Worm (Caenorhabditis elegans): Measurements from ENCODE around the gene dsc-4.

Gene dsc-4

ce11 chrIV:322497-322896 is 2.2 kb upstream of the dsc-4 start, which contains the start of gene grl-26 (continued):
- no peak for TF ChIP-seq ceh-30 (tag; optimal IDR thresholded peaks at IDR 0.05)
- no peak for TF ChIP-seq unc-3 (GFP tag; conservative IDR thresholded peaks at IDR 0.05)
- TF ChIP-seq unc-3 (tag; optimal IDR thresholded peaks at IDR 0.05): no peak
- no peak for TF ChIP-seq pag-3 (tag; optimal IDR thresholded peaks at IDR 0.05; ENCODE audit: borderline replicate concordance)
- TF ChIP-seq ceh-45 (GFP tag; IDR thresholded peaks at IDR 0.05): no peak
- TF ChIP-seq ceh-19 (GFP tag; optimal IDR thresholded peaks at IDR 0.05): peak; percentile 76
- TF ChIP-seq ztf-16 (tag; optimal IDR thresholded peaks at IDR 0.05): peak; percentile 52
- peak; percentile 61 for TF ChIP-seq T23F11.4 (GFP tag; optimal IDR thresholded peaks at IDR 0.05)
- TF ChIP-seq gmeb-2 (tag; optimal IDR thresholded peaks at IDR 0.05): peak; percentile 63
- no peak for TF ChIP-seq sox-2 (GFP tag; IDR thresholded peaks at IDR 0.05)
- TF ChIP-seq Y22D7AL.16 (tag; optimal IDR thresholded peaks at IDR 0.05): peak; percentile 41
- no peak for TF ChIP-seq ahr-1 (tag; optimal IDR thresholded peaks at IDR 0.05)
- peak; percentile 37 for TF ChIP-seq fkh-10 (GFP tag; optimal IDR thresholded peaks at IDR 0.05)
- peak; percentile 55 for TF ChIP-seq pat-9 (tag; optimal IDR thresholded peaks at IDR 0.05)
- TF ChIP-seq odd-2 (tag; optimal IDR thresholded peaks at IDR 0.05): no peak
- TF ChIP-seq tbx-2 (tag; optimal IDR thresholded peaks at IDR 0.05): peak; percentile 52
- peak; percentile 26 for TF ChIP-seq hlh-15 (tag; optimal IDR thresholded peaks at IDR 0.05)
- TF ChIP-seq dve-1 (tag; optimal IDR thresholded peaks at IDR 0.05): peak; percentile 49
- TF ChIP-seq elt-4 (tag; optimal IDR thresholded peaks at IDR 0.05): no peak
- no peak for TF ChIP-seq hlh-8 (tag; optimal IDR thresholded peaks at IDR 0.05)
- peak; percentile 62 for TF ChIP-seq hlh-30 (tag; optimal IDR thresholded peaks at IDR 0.05; ENCODE audit: insufficient read depth)
- no peak for TF ChIP-seq pha-2 (tag; optimal IDR thresholded peaks at IDR 0.05)
- TF ChIP-seq K09A11.1 (tag; optimal IDR thresholded peaks at IDR 0.05; ENCODE audit: insufficient read depth): no peak
- TF ChIP-seq pqm-1 (tag; optimal IDR thresholded peaks at IDR 0.05): no peak
- peak; percentile 35 for TF ChIP-seq ceh-34 (tag; optimal IDR thresholded peaks at IDR 0.05)
- no peak for TF ChIP-seq pros-1 (tag; optimal IDR thresholded peaks at IDR 0.05)
- TF ChIP-seq ttx-3 (tag; optimal IDR thresholded peaks at IDR 0.05): peak; percentile 3
- peak; percentile 88 for TF ChIP-seq K02D7.2 (tag; optimal IDR thresholded peaks at IDR 0.05)
- peak; percentile 44 for TF ChIP-seq madf-2 (tag; optimal IDR thresholded peaks at IDR 0.05)
- TF ChIP-seq C38D4.7 (GFP tag; optimal IDR thresholded peaks at IDR 0.05): peak; percentile 53
- TF ChIP-seq ama-1 (optimal IDR thresholded peaks at IDR 0.05): no peak
- no peak for TF ChIP-seq nhr-11 (tag; optimal IDR thresholded peaks at IDR 0.05)
- TF ChIP-seq ceh-6 (GFP tag; optimal IDR thresholded peaks at IDR 0.05): peak; percentile 57
- no peak for TF ChIP-seq mec-3 (tag; optimal IDR thresholded peaks at IDR 0.05; ENCODE audit: borderline replicate concordance)
- no peak for TF ChIP-seq zip-5 (tag; optimal IDR thresholded peaks at IDR 0.05)
- peak; percentile 30 for TF ChIP-seq fax-1 (tag; optimal IDR thresholded peaks at IDR 0.05)
- peak; percentile 38 for TF ChIP-seq hlh-13 (GFP tag; optimal IDR thresholded peaks at IDR 0.05)
- peak; percentile 30 for TF ChIP-seq ceh-2 (tag; optimal IDR thresholded peaks at IDR 0.05)
- TF ChIP-seq F13H6.1 (tag; optimal IDR thresholded peaks at IDR 0.05): peak; percentile 30
- TF ChIP-seq rnt-1 (tag; optimal IDR thresholded peaks at IDR 0.05): peak; percentile 83
- TF ChIP-seq sdc-2 (tag; optimal IDR thresholded peaks at IDR 0.05): no peak
- TF ChIP-seq npax-4 (tag; optimal IDR thresholded peaks at IDR 0.05): peak; percentile 14
- no peak for TF ChIP-seq tbx-7 (tag; optimal IDR thresholded peaks at IDR 0.05)
- peak; percentile 57 for TF ChIP-seq C08G9.2 (tag; optimal IDR thresholded peaks at IDR 0.05)
- TF ChIP-seq syd-9 (tag; optimal IDR thresholded peaks at IDR 0.05): peak; percentile 18
- peak; percentile 58 for TF ChIP-seq sox-4 (tag; optimal IDR thresholded peaks at IDR 0.05)
- no peak for TF ChIP-seq unc-42 (tag; optimal IDR thresholded peaks at IDR 0.05)
- TF ChIP-seq fkh-6 (tag; optimal IDR thresholded peaks at IDR 0.05): peak; percentile 49
- peak; percentile 70 for TF ChIP-seq hlh-6 (tag; optimal IDR thresholded peaks at IDR 0.05)
- peak; percentile 68 for TF ChIP-seq che-1 (tag; optimal IDR thresholded peaks at IDR 0.05)

Data from whole organism, late embryonic.